Worm (Caenorhabditis elegans) whole organism, L1 larva: ENCODE measurements around the gene coa-1.

ENCODE experiments used
- nhr-71 ChIP-seq: sonication (generic microtip); optimal IDR thresholded peaks from 2 replicates; lab custom pipeline; 2016; ENCODE audit warnings: mild to moderate bottlenecking, missing genetic modification characterization, moderate library complexity, missing compliant biosample characterization
- snu-23 ChIP-seq: sonication (generic microtip); optimal IDR thresholded peaks from 2 replicates; lab custom pipeline; 2016; ENCODE audit warnings: missing genetic modification characterization, missing compliant biosample characterization
- zag-1 ChIP-seq: fragments of 150-350 bp; optimal IDR thresholded peaks from 2 replicates; lab custom pipeline; 2014; ENCODE audit warnings: missing biosample characterization, missing genetic modification characterization

Gene coa-1

DNA sequence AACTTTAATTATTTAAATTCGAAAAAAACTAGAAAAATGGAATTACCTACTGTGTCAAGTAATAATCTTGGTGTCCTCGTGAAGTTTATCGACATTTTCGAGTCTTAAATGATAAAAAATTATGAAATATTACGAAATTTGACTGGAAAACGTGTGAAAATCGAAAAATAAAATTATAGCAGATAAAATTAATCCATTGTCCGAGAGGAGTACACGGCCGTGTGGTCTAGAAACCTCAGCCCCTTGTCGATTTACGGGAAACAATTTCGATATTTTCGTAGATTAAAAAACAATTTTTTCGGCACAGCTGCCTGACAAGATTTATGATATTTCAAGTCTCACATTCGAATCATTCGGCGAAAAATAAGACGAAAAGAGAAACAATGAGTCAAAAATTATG lies 52.0 kb downstream of the coa-1 start, which contains the start of gene R02D3.8 (continued):
- TF ChIP-seq zag-1 (tag; lab: Kevin White, UChicago) (no peak), snu-23 (GFP tag; lab: Kevin White, UChicago) (peak; percentile 62), nhr-71 (tag; lab: Kevin White, UChicago) (peak; percentile 70)
